Worm (Caenorhabditis elegans) whole organism, L3 larva: Measurements from ENCODE around the gene R05D8.9.

Source experiments
- aly-2 ChIP-seq: fragments of 150-350 bp; optimal IDR thresholded peaks from 2 replicates; lab custom pipeline; 2014; ENCODE audit warnings: missing biosample characterization, missing genetic modification characterization
- ceh-82 ChIP-seq: fragments of 150-350 bp; optimal IDR thresholded peaks from 2 replicates; lab custom pipeline; 2014; ENCODE audit warnings: missing biosample characterization, missing genetic modification characterization
- egl-27 ChIP-seq: sonication (generic microtip); optimal IDR thresholded peaks from 4 replicates; lab custom pipeline; 2017; ENCODE audit warnings: missing biosample characterization, missing genetic modification reagents, missing genetic modification characterization
- elt-1 ChIP-seq: fragments of 150-350 bp; optimal IDR thresholded peaks from 2 replicates; lab custom pipeline; 2014; ENCODE audit warnings: missing biosample characterization, missing genetic modification characterization
- elt-3 ChIP-seq, 3 experiments: fragments of 150-350 bp in 1 of 3; sonication (generic microtip) in 2 of 3; optimal IDR thresholded peaks; 2 replicates in 2 of 3; 4 replicates in 1 of 3; lab custom pipeline; 2014 to 2017; ENCODE audit warnings: missing biosample characterization in 3 of 3, missing genetic modification characterization in 3 of 3
- eor-1 ChIP-seq, 2 experiments: fragments of 150-350 bp; optimal IDR thresholded peaks; 2 replicates each; lab custom pipeline; 2014 to 2018; ENCODE audit warnings: missing biosample characterization in 2 of 2, missing genetic modification characterization in 2 of 2
- fos-1 ChIP-seq: fragments of 150-350 bp; optimal IDR thresholded peaks from 2 replicates; lab custom pipeline; 2014; ENCODE audit warnings: missing biosample characterization, missing genetic modification characterization
- jun-1 ChIP-seq: fragments of 150-350 bp; optimal IDR thresholded peaks from 2 replicates; lab custom pipeline; 2014; ENCODE audit warnings: missing biosample characterization, missing genetic modification reagents, missing genetic modification characterization
- lin-15B ChIP-seq: fragments of 150-350 bp; optimal IDR thresholded peaks from 2 replicates; lab custom pipeline; 2014; ENCODE audit warnings: missing biosample characterization, missing genetic modification characterization
- nhr-237 ChIP-seq: fragments of 150-350 bp; optimal IDR thresholded peaks from 2 replicates; lab custom pipeline; 2014; ENCODE audit warnings: missing biosample characterization, missing genetic modification characterization
- snpc-4 ChIP-seq: fragments of 150-350 bp; optimal IDR thresholded peaks from 2 replicates; lab custom pipeline; 2014; ENCODE audit warnings: missing biosample characterization, missing genetic modification characterization
- unc-62 ChIP-seq: fragments of 150-350 bp; sonication (generic microtip); optimal IDR thresholded peaks from 4 replicates; lab custom pipeline; 2014; ENCODE audit warnings: missing biosample characterization, missing genetic modification reagents, missing genetic modification characterization

DNA sequence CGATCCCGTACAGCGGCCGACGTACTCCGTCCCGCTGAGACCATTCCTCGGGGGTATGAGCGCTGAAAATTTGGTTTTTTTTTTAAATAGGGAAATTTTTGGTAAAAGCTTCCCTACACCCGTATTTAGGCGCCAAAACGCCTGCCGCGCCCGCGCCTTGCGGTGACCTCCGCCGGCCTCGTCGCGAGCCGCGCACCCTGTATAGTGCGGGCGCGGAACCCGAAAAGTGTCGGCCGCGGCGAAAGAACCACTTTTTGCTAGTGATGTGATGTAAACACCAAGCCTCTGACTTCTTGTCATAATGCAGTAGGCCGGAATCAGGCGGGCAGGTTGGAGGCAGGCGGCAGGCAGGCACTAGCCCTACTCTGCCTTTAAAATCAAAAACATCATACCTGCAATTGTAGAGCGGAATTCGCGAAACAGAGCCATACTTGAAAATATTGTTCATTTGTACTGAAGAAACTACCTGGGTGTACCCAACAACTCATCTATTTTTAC, 48.6 kb downstream of the R05D8.9 start, which contains the start of gene srt-29:
- no peak for TF ChIP-seq jun-1
- TF ChIP-seq elt-3 (tag; optimal IDR thresholded peaks at IDR 0.05; lab: Kevin White, UChicago), result no peak
- no peak for TF ChIP-seq egl-27 (tag; lab: Kevin White, UChicago)
- TF ChIP-seq unc-62 (GFP tag; lab: Kevin White, UChicago), result no peak
- no peak for TF ChIP-seq snpc-4 (tag; lab: Kevin White, UChicago)
- no peak for TF ChIP-seq ceh-82
- no peak for TF ChIP-seq aly-2 (tag; lab: Kevin White, UChicago)
- TF ChIP-seq fos-1 (tag; lab: Kevin White, UChicago), result no peak
- no peak for TF ChIP-seq nhr-237 (tag; lab: Kevin White, UChicago)
- TF ChIP-seq eor-1 (tag; optimal IDR thresholded peaks at IDR 0.05; lab: Kevin White, UChicago), result no peak
- no peak for TF ChIP-seq elt-1 (tag; lab: Kevin White, UChicago)
- TF ChIP-seq lin-15B (tag; lab: Kevin White, UChicago), result no peak
